Worm (Caenorhabditis elegans) whole organism, L4/young adult: ENCODE results near the gene sri-38.

Source experiments
- W03F9.2 ChIP-seq: fragments of 150-350 bp; optimal IDR thresholded peaks from 2 replicates; lab custom pipeline; 2014; ENCODE audit warnings: missing biosample characterization, missing genetic modification characterization
- dao-5 ChIP-seq: sonication (generic microtip); optimal IDR thresholded peaks from 2 replicates; lab custom pipeline; 2016; ENCODE audit warnings: missing genotype, missing genetic modification characterization, moderate library complexity, missing compliant biosample characterization
- him-1 ChIP-seq: sonication (generic microtip); optimal IDR thresholded peaks from 2 replicates; lab custom pipeline; 2016; ENCODE audit warnings: missing genotype, missing genetic modification reagents, missing genetic modification characterization, missing compliant biosample characterization

ce11 chrII:2640982-2641381 lies 30.3 kb downstream of the sri-38 start, which contains the start of gene F22E5.23:
- TF ChIP-seq dao-5 (no peak), him-1 (tag; lab: Kevin White, UChicago) (no peak), W03F9.2 (no peak)
